Worm (Caenorhabditis elegans) whole organism, midembryonic: ENCODE data around the gene cbs-1.

Source experiments
- klf-2 ChIP-seq: fragments of 200-800 bp; sonication (Bioruptor generic); conservative IDR thresholded peaks from 2 replicates; pipeline ENCODE4 v1.3.6; 2022; ENCODE audit warnings: missing genetic modification reagents, missing genetic modification characterization, missing compliant biosample characterization
- ref-1 ChIP-seq: fragments of 200-800 bp; sonication (Bioruptor generic); conservative IDR thresholded peaks from 2 replicates; pipeline ENCODE4 v1.3.6; 2022; ENCODE audit warnings: missing genetic modification reagents, missing genetic modification characterization, missing compliant biosample characterization
- tab-1 ChIP-seq: fragments of 200-800 bp; sonication (Bioruptor generic); IDR thresholded peaks from 2 replicates; pipeline ENCODE4 v1.3.6; 2022; ENCODE audit warnings: missing genetic modification characterization, missing compliant biosample characterization
- ztf-23 ChIP-seq: fragments of 200-800 bp; sonication (Bioruptor generic); IDR thresholded peaks from 2 replicates; pipeline ENCODE4 v1.3.6; 2022; ENCODE audit warnings: missing genetic modification reagents, missing genetic modification characterization, missing compliant biosample characterization
- ztf-29 ChIP-seq: fragments of 200-800 bp; sonication (Bioruptor generic); IDR thresholded peaks from 2 replicates; pipeline ENCODE4 v1.3.6; 2022; ENCODE audit warnings: missing genetic modification reagents, missing genetic modification characterization, missing compliant biosample characterization

- no peak for TF ChIP-seq ztf-29 (GFP tag; lab: Robert Waterston, UW)
- TF ChIP-seq tab-1 (GFP tag; lab: Robert Waterston, UW) = no peak
- no peak for TF ChIP-seq ref-1 (GFP tag; lab: Robert Waterston, UW)
- TF ChIP-seq klf-2 (GFP tag; lab: Robert Waterston, UW) = no peak
- no peak for TF ChIP-seq ztf-23
Measured at ce11 chrX:10068468-10068867, 14.4 kb downstream of the cbs-1 start.
